Fruit fly (Drosophila melanogaster) whole organism, embryonic: Measurements from ENCODE around the gene CG6959.
A peak's percentile ranks its signal among the peaks of the same experiment; 100 is the strongest.

Experiments used
- BtbVII ChIP-seq: fragments of 200-800 bp; sonication (Bioruptor generic); optimal IDR thresholded peaks from 3 replicates; lab custom pipeline; 2017; ENCODE audit warnings: missing biosample characterization, mild to moderate bottlenecking, missing genetic modification characterization
- CG10267 ChIP-seq: fragments of 200-800 bp; sonication (Bioruptor generic); optimal IDR thresholded peaks from 2 replicates; lab custom pipeline; 2018; ENCODE audit warnings: missing biosample characterization, mild to moderate bottlenecking, missing genetic modification characterization, moderate library complexity
- CG10959 ChIP-seq: fragments of 200-800 bp; sonication (Bioruptor generic); IDR thresholded peaks from 2 replicates; pipeline ENCODE4 v1.3.6; 2022; ENCODE audit warnings: missing biosample characterization, missing genetic modification characterization
- CG11695 ChIP-seq: fragments of 200-800 bp; sonication (Bioruptor generic); IDR thresholded peaks from 3 replicates; pipeline ENCODE4 v1.3.6; 2022; ENCODE audit warnings: missing biosample characterization, missing genetic modification characterization
- CG12391 ChIP-seq: fragments of 200-800 bp; sonication (Bioruptor generic); optimal IDR thresholded peaks from 3 replicates; lab custom pipeline; 2018; ENCODE audit warnings: missing biosample characterization, mild to moderate bottlenecking, missing genetic modification characterization, moderate library complexity
- CG12769 ChIP-seq: fragments of 200-800 bp; sonication (Bioruptor generic); optimal IDR thresholded peaks from 2 replicates; lab custom pipeline; 2019; ENCODE audit warnings: missing biosample characterization, mild to moderate bottlenecking, missing genetic modification characterization, moderate library complexity
- CG13296 ChIP-seq: fragments of 200-800 bp; sonication (Bioruptor generic); optimal IDR thresholded peaks from 3 replicates; lab custom pipeline; 2018; ENCODE audit warnings: missing biosample characterization, mild to moderate bottlenecking, missing genetic modification characterization
- CG13894 ChIP-seq: fragments of 200-800 bp; sonication (Bioruptor generic); optimal IDR thresholded peaks from 3 replicates; lab custom pipeline; 2018; ENCODE audit warnings: missing biosample characterization, mild to moderate bottlenecking, missing genetic modification characterization, moderate library complexity
- CG14710 ChIP-seq: fragments of 200-800 bp; sonication (Bioruptor generic); optimal IDR thresholded peaks from 3 replicates; lab custom pipeline; 2019; ENCODE audit warnings: missing biosample characterization, mild to moderate bottlenecking, missing genetic modification characterization, moderate library complexity
- CG15011 ChIP-seq: fragments of 200-800 bp; sonication (Bioruptor generic); optimal IDR thresholded peaks from 3 replicates; lab custom pipeline; 2018; ENCODE audit warnings: missing biosample characterization, mild to moderate bottlenecking, missing genetic modification characterization
- CG1603 ChIP-seq: fragments of 200-800 bp; sonication (Bioruptor generic); optimal IDR thresholded peaks from 2 replicates; lab custom pipeline; 2019; ENCODE audit warnings: missing biosample characterization, mild to moderate bottlenecking, missing genetic modification characterization, moderate library complexity
- CG1647 ChIP-seq: fragments of 200-800 bp; sonication (Bioruptor generic); optimal IDR thresholded peaks from 3 replicates; lab custom pipeline; 2016; ENCODE audit warnings: missing biosample characterization, missing genetic modification characterization
- CG2120 ChIP-seq: fragments of 200-800 bp; sonication (Bioruptor generic); optimal IDR thresholded peaks from 3 replicates; lab custom pipeline; 2016; ENCODE audit warnings: missing biosample characterization, missing genetic modification characterization
- CG2129 ChIP-seq: fragments of 200-800 bp; sonication (Bioruptor generic); IDR thresholded peaks from 2 replicates; pipeline ENCODE4 v1.3.6; 2022; ENCODE audit warnings: missing biosample characterization, missing genetic modification characterization; ENCODE audit not compliant: partially characterized antibody
- CG3065 ChIP-seq: fragments of 200-800 bp; sonication (Bioruptor generic); optimal IDR thresholded peaks from 2 replicates; lab custom pipeline; 2016; ENCODE audit warnings: missing biosample characterization, missing genetic modification characterization
- CG32532 ChIP-seq: fragments of 200-800 bp; sonication (Bioruptor generic); IDR thresholded peaks from 2 replicates; pipeline ENCODE4 v1.3.6; 2022; ENCODE audit warnings: missing biosample characterization, missing genetic modification characterization
- CG33557 ChIP-seq: fragments of 200-800 bp; sonication (Bioruptor generic); optimal IDR thresholded peaks from 2 replicates; lab custom pipeline; 2019; ENCODE audit warnings: missing biosample characterization, mild to moderate bottlenecking, missing genetic modification characterization, moderate library complexity
- CG3838 ChIP-seq: fragments of 200-800 bp; sonication (Bioruptor generic); optimal IDR thresholded peaks from 3 replicates; lab custom pipeline; 2016; ENCODE audit warnings: missing biosample characterization, missing genetic modification characterization
- CG6254 ChIP-seq: fragments of 200-800 bp; sonication (Bioruptor generic); optimal IDR thresholded peaks from 3 replicates; lab custom pipeline; 2017; ENCODE audit warnings: mild to moderate bottlenecking, missing biosample characterization, missing genetic modification reagents, missing genetic modification characterization
- CG6854 ChIP-seq: fragments of 200-800 bp; sonication (Bioruptor generic); optimal IDR thresholded peaks from 3 replicates; lab custom pipeline; 2017; ENCODE audit warnings: missing biosample characterization, mild to moderate bottlenecking, missing genetic modification characterization
- CG8359 ChIP-seq: fragments of 200-800 bp; sonication (Bioruptor generic); optimal IDR thresholded peaks from 2 replicates; lab custom pipeline; 2017; ENCODE audit warnings: missing biosample characterization, mild to moderate bottlenecking, missing genetic modification characterization, borderline replicate concordance
- CG8924 ChIP-seq: fragments of 200-800 bp; optimal IDR thresholded peaks from 3 replicates; lab custom pipeline; 2019; ENCODE audit warnings: missing biosample characterization, mild to moderate bottlenecking, missing genetic modification characterization, moderate library complexity
- CG8944 ChIP-seq: fragments of 200-800 bp; sonication (Bioruptor generic); optimal IDR thresholded peaks from 3 replicates; lab custom pipeline; 2016; ENCODE audit warnings: missing biosample characterization, missing genetic modification characterization
- CTCF ChIP-seq: fragments of 200-800 bp; sonication (Bioruptor generic); optimal IDR thresholded peaks from 2 replicates; lab custom pipeline; 2017; ENCODE audit warnings: missing biosample characterization, mild to moderate bottlenecking, missing genetic modification characterization, moderate library complexity
- CkIIα-i1 ChIP-seq: fragments of 200-800 bp; sonication (Bioruptor generic); IDR thresholded peaks from 2 replicates; pipeline ENCODE4 v1.3.6; 2022; ENCODE audit warnings: missing biosample characterization, missing genetic modification characterization
- Dll ChIP-seq: fragments of 200-800 bp; sonication (Bioruptor generic); IDR thresholded peaks from 4 replicates; pipeline ENCODE4 v1.3.6; 2022; ENCODE audit warnings: missing biosample characterization, missing genetic modification characterization; ENCODE audit not compliant: partially characterized antibody
- Doc3 ChIP-seq: fragments of 200-800 bp; sonication (Bioruptor generic); IDR thresholded peaks from 3 replicates; pipeline ENCODE4 v1.3.6; 2022; ENCODE audit warnings: missing biosample characterization, missing genetic modification characterization; ENCODE audit not compliant: partially characterized antibody
- Drgx ChIP-seq: fragments of 200-800 bp; sonication (Bioruptor generic); IDR thresholded peaks from 2 replicates; pipeline ENCODE4 v1.3.6; 2022; ENCODE audit warnings: missing biosample characterization, missing genetic modification characterization
- Fer1 ChIP-seq: fragments of 200-800 bp; sonication (Bioruptor generic); optimal IDR thresholded peaks from 2 replicates; lab custom pipeline; 2017; ENCODE audit warnings: missing biosample characterization, mild to moderate bottlenecking, missing genetic modification characterization
- HLH4C ChIP-seq: fragments of 200-800 bp; sonication (Bioruptor generic); IDR thresholded peaks from 3 replicates; pipeline ENCODE4 v1.3.6; 2022; ENCODE audit warnings: missing biosample characterization, missing genetic modification characterization; ENCODE audit not compliant: partially characterized antibody
- HmgZ ChIP-seq: fragments of 200-800 bp; sonication (Bioruptor generic); optimal IDR thresholded peaks from 2 replicates; lab custom pipeline; 2018; ENCODE audit warnings: missing biosample characterization, mild to moderate bottlenecking, missing genetic modification characterization
- Hr3 ChIP-seq: fragments of 200-800 bp; sonication (Bioruptor generic); optimal IDR thresholded peaks from 3 replicates; lab custom pipeline; 2016; ENCODE audit warnings: missing biosample characterization, missing genetic modification characterization
- Hr51 ChIP-seq, 2 experiments: fragments of 200-800 bp; sonication (Bioruptor generic); optimal IDR thresholded peaks; 2 replicates in 1 of 2; 3 replicates in 1 of 2; lab custom pipeline; 2016 to 2018; ENCODE audit warnings: missing biosample characterization in 2 of 2, missing genetic modification characterization in 2 of 2, mild to moderate bottlenecking in 1 of 2, moderate library complexity in 1 of 2
- Hsf ChIP-seq: fragments of 200-800 bp; sonication (Bioruptor generic); optimal IDR thresholded peaks from 3 replicates; lab custom pipeline; 2016; ENCODE audit warnings: missing biosample characterization, missing genetic modification characterization
- Ravus ChIP-seq: fragments of 200-800 bp; sonication (Bioruptor generic); IDR thresholded peaks from 2 replicates; pipeline ENCODE4 v1.3.6; 2022; ENCODE audit warnings: missing biosample characterization, missing genetic modification characterization
- ap ChIP-seq: fragments of 200-800 bp; sonication (Bioruptor generic); IDR thresholded peaks from 2 replicates; pipeline ENCODE4 v1.3.6; 2022; ENCODE audit warnings: missing biosample characterization, missing genetic modification characterization
- ato ChIP-seq: fragments of 200-800 bp; sonication (Bioruptor generic); IDR thresholded peaks from 2 replicates; pipeline ENCODE4 v1.3.6; 2022; ENCODE audit warnings: missing biosample characterization, missing genetic modification characterization; ENCODE audit not compliant: partially characterized antibody
- dm ChIP-seq: fragments of 200-800 bp; sonication (Bioruptor generic); optimal IDR thresholded peaks from 3 replicates; lab custom pipeline; 2016; ENCODE audit warnings: missing biosample characterization, missing genetic modification characterization
- dysf ChIP-seq: fragments of 200-800 bp; sonication (Bioruptor generic); IDR thresholded peaks from 3 replicates; pipeline ENCODE4 v1.3.6; 2022; ENCODE audit warnings: missing biosample characterization, missing genetic modification characterization
- fd96Cb ChIP-seq: fragments of 200-800 bp; sonication (Bioruptor generic); optimal IDR thresholded peaks from 2 replicates; lab custom pipeline; 2018; ENCODE audit warnings: missing biosample characterization, mild to moderate bottlenecking, missing genetic modification characterization, moderate library complexity
- gcm ChIP-seq: fragments of 200-800 bp; sonication (Bioruptor generic); optimal IDR thresholded peaks from 2 replicates; lab custom pipeline; 2019; ENCODE audit warnings: missing biosample characterization, mild to moderate bottlenecking, missing genetic modification characterization, moderate library complexity
- gem ChIP-seq: fragments of 200-800 bp; sonication (Bioruptor generic); optimal IDR thresholded peaks from 2 replicates; lab custom pipeline; 2019; ENCODE audit warnings: missing biosample characterization, mild to moderate bottlenecking, missing genetic modification characterization, moderate library complexity
- gro ChIP-seq: fragments of 200-800 bp; sonication (Bioruptor generic); optimal IDR thresholded peaks from 2 replicates; lab custom pipeline; 2016; ENCODE audit warnings: missing biosample characterization, missing genetic modification characterization
- hbn ChIP-seq: fragments of 200-800 bp; sonication (Bioruptor generic); IDR thresholded peaks from 2 replicates; pipeline ENCODE4 v1.3.6; 2022; ENCODE audit warnings: missing biosample characterization, missing genetic modification characterization; ENCODE audit not compliant: partially characterized antibody
- ind ChIP-seq: fragments of 200-800 bp; sonication (Bioruptor generic); optimal IDR thresholded peaks from 3 replicates; lab custom pipeline; 2016; ENCODE audit warnings: missing biosample characterization, missing genetic modification characterization
- kay ChIP-seq: fragments of 200-800 bp; sonication (Bioruptor generic); optimal IDR thresholded peaks from 2 replicates; lab custom pipeline; 2016; ENCODE audit warnings: missing biosample characterization, missing genetic modification characterization
- nerfin-2 ChIP-seq: fragments of 200-800 bp; sonication (Bioruptor generic); IDR thresholded peaks from 2 replicates; pipeline ENCODE4 v1.3.6; 2022; ENCODE audit warnings: missing biosample characterization, missing genetic modification characterization; ENCODE audit not compliant: partially characterized antibody
- sens ChIP-seq: fragments of 200-800 bp; sonication (Bioruptor generic); peaks from one replicate; lab custom pipeline; 2016; ENCODE audit warnings: missing biosample characterization, missing genetic modification characterization
- sug ChIP-seq: fragments of 200-800 bp; optimal IDR thresholded peaks from 2 replicates; lab custom pipeline; 2019; ENCODE audit warnings: missing biosample characterization, mild to moderate bottlenecking, missing genetic modification characterization, moderate library complexity
- tup ChIP-seq: fragments of 200-800 bp; sonication (Bioruptor generic); optimal IDR thresholded peaks from 2 replicates; lab custom pipeline; 2016; ENCODE audit warnings: missing biosample characterization, mild to moderate bottlenecking, missing genetic modification characterization, moderate library complexity
- zf30C ChIP-seq: fragments of 200-800 bp; sonication (Bioruptor generic); optimal IDR thresholded peaks from 3 replicates; lab custom pipeline; 2018; ENCODE audit warnings: missing biosample characterization, mild to moderate bottlenecking, missing genetic modification characterization

The CG6959 gene

dm6 chr3R:11822266-11822665 is 47.0 kb downstream of the CG6959 start, which contains the start of gene Kyat:
Gene Kyat, minus strand, starts transcription at chr3R:11822493.
- TF ChIP-seq tup (no peak), CG6854 (no peak), Doc3 (GFP tag; lab: Robert Waterston, UW) (peak; percentile 98), ind (GFP tag; lab: Kevin White, UChicago) (no peak), Drgx (GFP tag; lab: Robert Waterston, UW) (no peak), HmgZ (tag; lab: Kevin White, UChicago) (peak; percentile 69), gem (tag; lab: Kevin White, UChicago) (no peak), CG10959 (no peak), CG8359 (GFP tag; lab: Kevin White, UChicago) (no peak), gro (GFP tag; lab: Kevin White, UChicago) (no peak), zf30C (GFP tag; lab: Kevin White, UChicago) (no peak), sens (GFP tag; lab: Kevin White, UChicago) (peak; percentile 67), sug (tag; lab: Kevin White, UChicago) (peak; percentile 29), CG2129 (GFP tag; lab: Robert Waterston, UW) (peak; percentile 91), Hr3 (peak; percentile 55), kay (GFP tag; lab: Kevin White, UChicago) (no peak), CG13296 (GFP tag; lab: Kevin White, UChicago) (no peak), Fer1 (GFP tag; lab: Kevin White, UChicago) (peak; percentile 22), CG14710 (tag; lab: Kevin White, UChicago) (peak; percentile 66), CG32532 (GFP tag; lab: Robert Waterston, UW) (no peak), CTCF (GFP tag; lab: Kevin White, UChicago) (peak; percentile 43), HLH4C (peak; percentile 97), CG13894 (tag; lab: Kevin White, UChicago) (no peak), CG10267 (tag; lab: Kevin White, UChicago) (peak; percentile 80), CG12391 (tag; lab: Kevin White, UChicago) (peak; percentile 41), dysf (GFP tag; lab: Robert Waterston, UW) (no peak), Dll (peak; percentile 97), ap (GFP tag; lab: Robert Waterston, UW) (no peak), hbn (peak; percentile 99), BtbVII (GFP tag; lab: Kevin White, UChicago) (no peak), CG12769 (tag; lab: Kevin White, UChicago) (no peak), Ravus (GFP tag; lab: Robert Waterston, UW) (no peak), CG3838 (GFP tag; lab: Kevin White, UChicago) (no peak), CG11695 (no peak), nerfin-2 (GFP tag; lab: Robert Waterston, UW) (peak; percentile 95), CG2120 (peak; percentile 12), CG1603 (tag; lab: Kevin White, UChicago) (peak; percentile 78), Hr51 (GFP tag; optimal IDR thresholded peaks at IDR 0.05; lab: Kevin White, UChicago) (no peak), CG3065 (GFP tag; lab: Kevin White, UChicago) (no peak), fd96Cb (no peak), ato (GFP tag; lab: Robert Waterston, UW) (peak; percentile 95), Hsf (GFP tag; lab: Kevin White, UChicago) (no peak), CkIIα-i1 (GFP tag; lab: Robert Waterston, UW) (no peak), CG6254 (GFP tag; lab: Kevin White, UChicago) (no peak), CG15011 (GFP tag; lab: Kevin White, UChicago) (no peak), CG33557 (GFP tag; lab: Kevin White, UChicago) (no peak), CG8924 (tag; lab: Kevin White, UChicago) (peak; percentile 18), dm (GFP tag; lab: Kevin White, UChicago) (no peak), CG8944 (no peak), gcm (no peak), CG1647 (GFP tag; lab: Kevin White, UChicago) (no peak)
